Worm (Caenorhabditis elegans): ENCODE results near the gene mdt-4.

- TF ChIP-seq ztf-23 (GFP tag; IDR thresholded peaks at IDR 0.05) = no peak
- no peak for TF ChIP-seq ref-1 (GFP tag; conservative IDR thresholded peaks at IDR 0.05)
- TF ChIP-seq T22C8.4 (GFP tag; IDR thresholded peaks at IDR 0.05) = no peak
- no peak for TF ChIP-seq med-1 (GFP tag; optimal IDR thresholded peaks at IDR 0.05; ENCODE audit: insufficient read depth)
- TF ChIP-seq klf-2 (GFP tag; conservative IDR thresholded peaks at IDR 0.05) = no peak
These were observed 18.5 kb downstream of the mdt-4 start, which contains the start of gene aagr-2 for ce11 chrII:4925198-4925764.

Measured in whole organism, midembryonic.